Worm (Caenorhabditis elegans) whole organism, L1 larva: ENCODE results near the gene shw-3.
A peak's percentile ranks its signal among the peaks of the same experiment; 100 is the strongest.

ENCODE experiments used
- Y116A8C.19 ChIP-seq: sonication (generic microtip); optimal IDR thresholded peaks from 2 replicates; lab custom pipeline; 2016; ENCODE audit warnings: missing compliant biosample characterization, missing genetic modification characterization, borderline replicate concordance
- aha-1 ChIP-seq: fragments of 150-350 bp; optimal IDR thresholded peaks from 2 replicates; lab custom pipeline; 2014; ENCODE audit warnings: missing biosample characterization, missing genetic modification characterization
- ama-1 ChIP-seq: fragments of 150-350 bp; optimal IDR thresholded peaks from 2 replicates; lab custom pipeline; 2014
- ceh-63 ChIP-seq: fragments of 200-800 bp; sonication (Bioruptor generic); optimal IDR thresholded peaks from 2 replicates; lab custom pipeline; 2018; ENCODE audit warnings: mild to moderate bottlenecking, missing genetic modification characterization, missing compliant biosample characterization
- ceh-8 ChIP-seq: fragments of 200-800 bp; sonication (Bioruptor generic); optimal IDR thresholded peaks from 2 replicates; lab custom pipeline; 2018; ENCODE audit warnings: mild to moderate bottlenecking, missing genetic modification characterization, moderate library complexity, missing compliant biosample characterization
- efl-1 ChIP-seq, 4 experiments: fragments of 150-350 bp; optimal IDR thresholded peaks in 3 of 4; peaks in 1 of 4; 1 replicate in 1 of 4; 2 replicates in 3 of 4; lab custom pipeline; 2014; ENCODE audit warnings: missing biosample characterization in 2 of 4, missing genetic modification characterization in 2 of 4, missing genetic modification reagents in 2 of 4
- egl-13 ChIP-seq: sonication (generic microtip); optimal IDR thresholded peaks from 2 replicates; lab custom pipeline; 2016; ENCODE audit warnings: missing genotype, missing genetic modification reagents, missing genetic modification characterization, missing compliant biosample characterization
- egl-27 ChIP-seq, 2 experiments: fragments of 150-350 bp in 1 of 2; sonication (generic microtip); optimal IDR thresholded peaks; 3 replicates each; lab custom pipeline; 2017 to 2018; ENCODE audit warnings: missing biosample characterization in 2 of 2, missing genetic modification characterization in 2 of 2, missing genetic modification reagents in 2 of 2
- ets-5 ChIP-seq: fragments of 200-800 bp; sonication (Bioruptor generic); IDR thresholded peaks from 2 replicates; pipeline ENCODE4 v1.3.6; 2022; ENCODE audit warnings: missing genetic modification characterization, missing compliant biosample characterization
- fos-1 ChIP-seq: fragments of 150-350 bp; optimal IDR thresholded peaks from 2 replicates; lab custom pipeline; 2014; ENCODE audit warnings: missing biosample characterization, missing genetic modification characterization
- grh-1 ChIP-seq: fragments of 200-800 bp; sonication (Bioruptor generic); IDR thresholded peaks from 2 replicates; pipeline ENCODE4 v1.3.6; 2022; ENCODE audit warnings: missing genetic modification reagents, missing genetic modification characterization, missing compliant biosample characterization
- hlh-17 ChIP-seq: fragments of 200-800 bp; sonication (Bioruptor generic); optimal IDR thresholded peaks from 2 replicates; lab custom pipeline; 2018; ENCODE audit warnings: missing genetic modification characterization, mild to moderate bottlenecking, missing compliant biosample characterization, moderate library complexity, borderline replicate concordance
- jun-1 ChIP-seq: fragments of 150-350 bp; optimal IDR thresholded peaks from 2 replicates; lab custom pipeline; 2014; ENCODE audit warnings: missing biosample characterization, missing genetic modification reagents, missing genetic modification characterization
- lin-13 ChIP-seq: fragments of 150-350 bp; optimal IDR thresholded peaks from 2 replicates; lab custom pipeline; 2014; ENCODE audit warnings: missing biosample characterization, missing genetic modification reagents, missing genetic modification characterization
- lin-14 ChIP-seq: fragments of 200-800 bp; sonication (Bioruptor generic); optimal IDR thresholded peaks from 2 replicates; lab custom pipeline; 2018; ENCODE audit warnings: mild to moderate bottlenecking, missing genetic modification characterization, moderate library complexity, missing compliant biosample characterization
- lin-35 ChIP-seq, 2 experiments: fragments of 150-350 bp; optimal IDR thresholded peaks; 2 replicates each; lab custom pipeline; 2014; ENCODE audit warnings: missing biosample characterization in 2 of 2, missing genetic modification characterization in 2 of 2, missing genetic modification reagents in 2 of 2
- mep-1 ChIP-seq: fragments of 150-350 bp; optimal IDR thresholded peaks from 2 replicates; lab custom pipeline; 2014; ENCODE audit warnings: missing biosample characterization, missing genetic modification characterization
- nhr-11 ChIP-seq: fragments of 150-350 bp; optimal IDR thresholded peaks from 2 replicates; lab custom pipeline; 2014; ENCODE audit warnings: missing biosample characterization, missing genetic modification characterization
- nhr-12 ChIP-seq: sonication (generic microtip); optimal IDR thresholded peaks from 2 replicates; lab custom pipeline; 2017; ENCODE audit warnings: missing biosample characterization, missing genetic modification characterization
- nhr-237 ChIP-seq: fragments of 150-350 bp; optimal IDR thresholded peaks from 2 replicates; lab custom pipeline; 2014; ENCODE audit warnings: missing biosample characterization, missing genetic modification characterization
- nhr-76 ChIP-seq: sonication (generic microtip); optimal IDR thresholded peaks from 2 replicates; lab custom pipeline; 2017; ENCODE audit warnings: missing biosample characterization, missing genetic modification characterization
- nhr-84 ChIP-seq: sonication (generic microtip); optimal IDR thresholded peaks from 2 replicates; lab custom pipeline; 2017; ENCODE audit warnings: missing biosample characterization, missing genetic modification characterization
- nhr-85 ChIP-seq: sonication (generic microtip); peaks from one replicate; lab custom pipeline; 2016; ENCODE audit warnings: missing genetic modification characterization, inconsistent platforms, missing compliant biosample characterization
- nhr-90 ChIP-seq: sonication (generic microtip); optimal IDR thresholded peaks from 2 replicates; lab custom pipeline; 2016; ENCODE audit warnings: mild to moderate bottlenecking, missing genetic modification characterization, missing compliant biosample characterization; ENCODE audit not compliant: poor library complexity
- pax-3 ChIP-seq: fragments of 200-800 bp; sonication (Bioruptor generic); optimal IDR thresholded peaks from 2 replicates; lab custom pipeline; 2018; ENCODE audit warnings: mild to moderate bottlenecking, missing genetic modification characterization, moderate library complexity, missing compliant biosample characterization
- snpc-4 ChIP-seq: fragments of 150-350 bp; optimal IDR thresholded peaks from 2 replicates; lab custom pipeline; 2014; ENCODE audit warnings: missing biosample characterization, missing genetic modification characterization
- sox-4 ChIP-seq: sonication (generic microtip); optimal IDR thresholded peaks from 2 replicates; lab custom pipeline; 2016; ENCODE audit warnings: missing genetic modification characterization, missing compliant biosample characterization
- sptf-1 ChIP-seq: fragments of 150-350 bp; optimal IDR thresholded peaks from 2 replicates; lab custom pipeline; 2014; ENCODE audit warnings: missing biosample characterization, missing genetic modification characterization
- sup-37 ChIP-seq: fragments of 200-800 bp; sonication (Bioruptor generic); optimal IDR thresholded peaks from 2 replicates; lab custom pipeline; 2018; ENCODE audit warnings: mild to moderate bottlenecking, missing genetic modification characterization, missing compliant biosample characterization
- tbx-2 ChIP-seq: sonication (generic microtip); optimal IDR thresholded peaks from 2 replicates; lab custom pipeline; 2016; ENCODE audit warnings: missing genetic modification characterization, missing compliant biosample characterization
- unc-86 ChIP-seq: sonication (generic microtip); optimal IDR thresholded peaks from 2 replicates; lab custom pipeline; 2016; ENCODE audit warnings: missing genetic modification characterization, missing compliant biosample characterization
- unc-98 ChIP-seq: fragments of 200-800 bp; sonication (Bioruptor generic); IDR thresholded peaks from 2 replicates; pipeline ENCODE4 v1.3.6; 2022; ENCODE audit warnings: missing genetic modification characterization, missing compliant biosample characterization
- ztf-4 ChIP-seq: fragments of 150-350 bp; optimal IDR thresholded peaks from 2 replicates; lab custom pipeline; 2014; ENCODE audit warnings: missing biosample characterization, missing genetic modification characterization

The shw-3 gene

DNA sequence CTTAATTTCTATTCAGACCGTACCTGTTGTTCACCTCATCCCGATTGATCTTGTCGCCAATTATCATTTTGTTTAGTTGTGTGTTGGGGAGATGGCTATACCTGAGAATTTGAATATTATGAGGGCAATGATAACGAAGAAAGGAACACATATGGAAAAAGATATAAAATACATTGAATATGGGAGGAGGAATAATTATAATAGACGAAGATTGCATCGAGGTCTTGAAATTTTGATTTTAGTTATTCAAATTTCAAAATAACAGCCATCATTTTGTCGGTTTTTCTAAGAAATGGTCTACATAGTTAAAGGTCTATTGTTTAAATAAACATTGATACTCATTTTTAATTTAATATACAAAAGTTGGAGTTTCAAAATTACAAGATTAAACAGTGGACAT, at the start of gene shw-3:
shw-3 (minus strand) TSS at position 101 of the 400 bp plus-strand sequence.
- no peak for TF ChIP-seq ama-1 (lab: Kevin White, UChicago)

DNA sequence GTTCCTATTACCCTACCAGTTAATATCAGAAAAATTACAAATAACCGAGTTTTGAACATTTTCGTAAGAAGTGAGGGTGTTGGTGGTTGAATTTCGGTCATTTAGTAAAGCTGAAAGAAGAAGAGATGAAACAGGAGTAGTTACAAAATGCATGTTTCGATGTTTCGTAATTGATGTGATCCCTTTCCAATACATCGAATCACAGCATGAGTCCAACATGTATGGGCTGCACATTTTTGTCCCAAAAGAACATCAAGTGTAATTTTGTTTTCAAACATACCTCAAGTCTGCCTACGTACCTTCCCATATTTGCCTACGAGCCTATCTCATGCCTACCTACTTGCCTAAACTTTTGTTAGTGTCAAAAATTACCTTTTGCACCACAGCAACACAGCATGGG, 49.5 kb upstream of the shw-3 start, which contains the start of gene W07G4.2:
W07G4.2 (minus strand) TSS at position 101 of the 400 bp plus-strand sequence.
- TF ChIP-seq Y116A8C.19 (tag; lab: Kevin White, UChicago) (no peak), sup-37 (GFP tag; lab: Kevin White, UChicago) (no peak), nhr-84 (tag; lab: Kevin White, UChicago) (no peak), lin-13 (no peak), unc-98 (no peak), nhr-237 (no peak), ceh-8 (no peak), ets-5 (no peak), nhr-12 (tag; lab: Kevin White, UChicago) (no peak), pax-3 (tag; lab: Kevin White, UChicago) (no peak), lin-35 (GFP tag; optimal IDR thresholded peaks at IDR 0.05; lab: Kevin White, UChicago) (no peak), sptf-1 (tag; lab: Kevin White, UChicago) (no peak), aha-1 (tag; lab: Kevin White, UChicago) (no peak), grh-1 (GFP tag; lab: Robert Waterston, UW) (no peak)

DNA sequence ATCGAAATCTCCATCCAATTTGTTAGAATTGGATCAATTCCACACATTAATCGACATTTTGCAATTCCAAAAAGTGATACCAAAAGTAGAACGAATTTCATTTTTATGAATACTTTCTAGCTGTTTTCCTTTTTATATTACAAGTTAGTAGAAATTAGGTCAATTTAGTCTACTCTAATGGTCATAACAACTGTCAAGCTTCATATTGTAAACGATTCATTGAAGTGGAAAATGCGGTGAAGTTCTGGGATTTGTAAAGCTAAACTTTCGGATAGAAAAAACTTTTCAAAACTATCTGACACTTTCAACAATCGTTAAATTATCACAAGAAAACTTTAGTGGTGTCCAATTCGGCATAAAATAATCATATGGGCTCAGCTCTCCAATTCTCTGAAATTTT, 47.6 kb upstream of the shw-3 start, which contains the start of gene W07G4.7:
W07G4.7 (minus strand) TSS at position 101 of the 400 bp plus-strand sequence.
- TF ChIP-seq hlh-17, result no peak
- TF ChIP-seq, all 84 proteins: peak for 0

DNA sequence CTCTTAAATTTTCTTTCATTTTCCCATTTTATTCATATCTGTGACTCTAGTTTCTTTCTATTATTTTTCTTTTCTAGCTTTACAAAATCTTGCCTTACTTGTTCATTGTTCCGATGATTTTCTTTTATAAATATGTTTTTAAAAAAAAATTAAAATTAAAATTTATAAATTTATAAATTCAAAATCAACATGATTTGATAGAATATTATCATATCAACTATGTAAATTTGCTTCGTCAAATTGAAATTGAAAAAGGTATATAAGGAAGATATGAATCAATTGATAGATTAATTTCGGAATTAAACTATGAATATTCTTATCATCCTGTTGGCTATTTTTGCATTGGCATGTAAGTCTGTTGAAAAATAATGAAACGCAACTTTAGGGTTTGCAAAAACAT, 46.3 kb upstream of the shw-3 start, which contains the start of gene W07G4.1:
W07G4.1 (plus strand) TSS at position 301 of the 400 bp plus-strand sequence.
- no peak for TF ChIP-seq tbx-2 (tag; lab: Kevin White, UChicago)
- TF ChIP-seq snpc-4, result no peak
- TF ChIP-seq sox-4, result no peak
- no peak for TF ChIP-seq jun-1
- no peak for TF ChIP-seq ztf-4
- TF ChIP-seq nhr-12 (tag; lab: Kevin White, UChicago), result no peak
- no peak for TF ChIP-seq nhr-90 (tag; lab: Kevin White, UChicago)
- no peak for TF ChIP-seq egl-13 (tag; lab: Kevin White, UChicago)
- TF ChIP-seq nhr-76 (tag; lab: Kevin White, UChicago), result no peak
- no peak for TF ChIP-seq nhr-11
- no peak for TF ChIP-seq egl-27 (tag; optimal IDR thresholded peaks at IDR 0.05; lab: Kevin White, UChicago)
- no peak for TF ChIP-seq ceh-63

DNA sequence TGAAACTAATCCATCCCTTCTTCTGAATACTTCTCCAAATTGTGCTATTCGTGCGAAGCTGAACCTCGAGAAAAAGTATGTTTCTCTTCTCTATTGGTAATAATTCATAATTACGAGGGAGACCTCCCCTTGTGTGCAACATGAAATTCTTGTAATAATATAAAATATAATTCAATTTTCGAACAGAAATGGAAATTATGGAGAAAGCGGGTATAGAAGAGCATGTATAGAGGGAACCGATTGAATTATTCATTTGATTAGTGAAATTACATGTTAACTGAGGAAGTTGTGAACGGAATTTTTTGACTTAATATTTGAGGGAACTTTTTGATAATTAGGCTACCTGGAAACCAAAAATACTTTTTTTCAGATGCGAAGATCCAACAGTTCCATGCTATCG, 41.9 kb upstream of the shw-3 start:
- TF ChIP-seq aha-1 (tag; lab: Kevin White, UChicago) (no peak), efl-1 (optimal IDR thresholded peaks at IDR 0.05; lab: Kevin White, UChicago) (no peak), efl-1 (GFP tag; optimal IDR thresholded peaks at IDR 0.05 in 1 of 2; lab: Kevin White, UChicago) (peak in 1 of 2 experiments; percentile 58), unc-86 (tag; lab: Kevin White, UChicago) (peak; percentile 52)

DNA sequence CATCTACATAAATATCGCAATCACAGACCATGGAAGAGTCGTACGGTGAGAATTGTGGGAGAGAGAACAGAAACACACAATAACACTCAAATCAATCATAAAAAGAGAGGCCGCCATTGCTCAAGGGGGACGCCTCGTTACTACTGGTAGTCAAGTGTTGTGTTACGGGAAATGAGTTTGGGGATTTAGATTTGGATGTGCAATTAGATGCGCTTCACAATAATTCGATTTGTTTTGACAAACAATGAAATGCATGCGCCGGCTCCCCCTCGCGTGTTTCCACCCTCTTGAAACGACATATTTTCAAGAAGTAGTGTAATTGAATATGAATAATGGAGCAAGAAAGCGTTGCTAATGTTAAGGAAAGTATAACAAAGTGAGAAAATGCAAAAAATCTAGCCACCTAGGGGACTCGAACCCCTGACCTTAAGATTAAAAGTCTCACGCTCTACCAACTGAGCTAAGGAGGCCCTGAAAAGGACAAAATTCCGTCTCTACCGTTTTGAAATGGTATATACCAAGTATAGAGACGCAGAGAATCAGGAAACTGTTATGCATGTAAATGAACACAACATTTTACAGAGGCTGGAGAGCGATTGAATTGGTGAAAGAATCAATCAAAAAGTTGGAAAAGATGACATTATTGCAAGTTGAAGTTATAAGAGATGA, 39.8 kb upstream of the shw-3 start:
- TF ChIP-seq nhr-85 (tag; lab: Kevin White, UChicago) (peak; percentile 10), ceh-63 (no peak), lin-35 (GFP tag; optimal IDR thresholded peaks at IDR 0.05; lab: Kevin White, UChicago) (peak in 1 of 2 experiments; percentile 20), lin-14 (GFP tag; lab: Kevin White, UChicago) (peak; percentile 20), fos-1 (no peak), mep-1 (tag; lab: Kevin White, UChicago) (no peak)
- TF ChIP-seq, all 84 proteins: peak for 3
